Worm (Caenorhabditis elegans): ENCODE results near the gene T13C2.3.

T13C2.3 gene

ce11 chrII:6783377-6783829 is 5.6 kb upstream of the T13C2.3 start, which contains the start of gene gldi-2:
TSS of gene gldi-2 (plus strand) at chrII:6783427.
- TF ChIP-seq ceh-9 (tag; optimal IDR thresholded peaks at IDR 0.05) (no peak), ama-1 (optimal IDR thresholded peaks at IDR 0.05) (no peak), nhr-23 (tag; optimal IDR thresholded peaks at IDR 0.05) (no peak), nhr-67 (tag; optimal IDR thresholded peaks at IDR 0.05) (no peak), mml-1 (tag; optimal IDR thresholded peaks at IDR 0.05) (no peak), ceh-16 (tag; optimal IDR thresholded peaks at IDR 0.05) (no peak), skn-1 (tag; optimal IDR thresholded peaks at IDR 0.05) (no peak), nfya-1 (tag; optimal IDR thresholded peaks at IDR 0.05; ENCODE audit: insufficient read depth) (no peak), eor-1 (tag; optimal IDR thresholded peaks at IDR 0.05) (no peak), elt-3 (tag; optimal IDR thresholded peaks at IDR 0.05) (no peak), elt-2 (tag; optimal IDR thresholded peaks at IDR 0.05) (no peak), ZK546.5 (tag; optimal IDR thresholded peaks at IDR 0.05) (no peak), jun-1 (tag; optimal IDR thresholded peaks at IDR 0.05) (no peak)

ce11 chrII:6791891-6792290 is 2.8 kb downstream of the T13C2.3 start, which contains the start of gene T13C2.2:
TSS of gene T13C2.2 (plus strand) at chrII:6792191.
- TF ChIP-seq ZK546.5 (tag; optimal IDR thresholded peaks at IDR 0.05) (no peak), hmg-11 (tag; optimal IDR thresholded peaks at IDR 0.05) (no peak), lin-39 (tag; optimal IDR thresholded peaks at IDR 0.05) (no peak), fkh-10 (GFP tag; optimal IDR thresholded peaks at IDR 0.05) (no peak), ama-1 (optimal IDR thresholded peaks at IDR 0.05) (no peak), lsy-12 (tag; optimal IDR thresholded peaks at IDR 0.05) (no peak), daf-12 (tag; optimal IDR thresholded peaks at IDR 0.05) (no peak), skn-1 (tag; optimal IDR thresholded peaks at IDR 0.05) (no peak), zag-1 (tag; optimal IDR thresholded peaks at IDR 0.05) (no peak), mml-1 (tag; optimal IDR thresholded peaks at IDR 0.05) (no peak), pqm-1 (tag; optimal IDR thresholded peaks at IDR 0.05) (no peak), nhr-77 (tag; optimal IDR thresholded peaks at IDR 0.05) (no peak), nhr-237 (tag; optimal IDR thresholded peaks at IDR 0.05) (no peak), sea-2 (GFP tag; optimal IDR thresholded peaks at IDR 0.05) (no peak)

ce11 chrII:6800104-6800711 is 11.2 kb downstream of the T13C2.3 start, which contains the start of gene F31E8.4:
TSS of gene F31E8.4 (minus strand) at chrII:6800154.
- TF ChIP-seq skn-1 (tag; optimal IDR thresholded peaks at IDR 0.05) (no peak), pqm-1 (tag; optimal IDR thresholded peaks at IDR 0.05) (peak; percentile 69), ZK546.5 (tag; optimal IDR thresholded peaks at IDR 0.05) (no peak), hmg-11 (tag; optimal IDR thresholded peaks at IDR 0.05) (peak; percentile 46), fos-1 (tag; optimal IDR thresholded peaks at IDR 0.05) (no peak), elt-2 (tag; optimal IDR thresholded peaks at IDR 0.05) (peak; percentile 73), ceh-28 (tag; optimal IDR thresholded peaks at IDR 0.05) (no peak), lsy-12 (tag; optimal IDR thresholded peaks at IDR 0.05) (no peak), ceh-82 (tag; optimal IDR thresholded peaks at IDR 0.05) (no peak), ztf-11 (tag; optimal IDR thresholded peaks at IDR 0.05) (no peak), mml-1 (tag; optimal IDR thresholded peaks at IDR 0.05) (no peak), egl-5 (tag; optimal IDR thresholded peaks at IDR 0.05) (peak; percentile 10), ama-1 (optimal IDR thresholded peaks at IDR 0.05) (no peak), ceh-16 (tag; optimal IDR thresholded peaks at IDR 0.05) (no peak), fkh-2 (tag; optimal IDR thresholded peaks at IDR 0.05) (no peak), aly-2 (tag; optimal IDR thresholded peaks at IDR 0.05) (no peak), R02D3.7 (tag; optimal IDR thresholded peaks at IDR 0.05) (peak; percentile 43), lin-15B (tag; optimal IDR thresholded peaks at IDR 0.05) (peak; percentile 3), mdl-1 (tag; optimal IDR thresholded peaks at IDR 0.05) (no peak), nhr-77 (tag; optimal IDR thresholded peaks at IDR 0.05) (no peak), pha-4 (tag; optimal IDR thresholded peaks at IDR 0.05) (peak; percentile 68), nfya-1 (tag; optimal IDR thresholded peaks at IDR 0.05; ENCODE audit: insufficient read depth) (peak; percentile 4), daf-12 (tag; optimal IDR thresholded peaks at IDR 0.05) (no peak), nhr-12 (tag; optimal IDR thresholded peaks at IDR 0.05) (no peak), nhr-237 (tag; optimal IDR thresholded peaks at IDR 0.05) (no peak)

- TF ChIP-seq tbx-2 (tag; optimal IDR thresholded peaks at IDR 0.05) (no peak), hmg-11 (tag; optimal IDR thresholded peaks at IDR 0.05) (no peak), nhr-11 (tag; optimal IDR thresholded peaks at IDR 0.05) (no peak), ceh-82 (tag; optimal IDR thresholded peaks at IDR 0.05) (no peak), nhr-76 (tag; optimal IDR thresholded peaks at IDR 0.05) (no peak), ceh-28 (tag; optimal IDR thresholded peaks at IDR 0.05) (no peak), nhr-25 (tag; optimal IDR thresholded peaks at IDR 0.05) (no peak), ama-1 (optimal IDR thresholded peaks at IDR 0.05) (no peak), mml-1 (tag; optimal IDR thresholded peaks at IDR 0.05) (no peak), elt-3 (tag; optimal IDR thresholded peaks at IDR 0.05) (no peak), nhr-43 (tag; optimal IDR thresholded peaks at IDR 0.05; ENCODE audit: poor library complexity, severe bottlenecking) (no peak), ztf-4 (tag; optimal IDR thresholded peaks at IDR 0.05) (no peak), mdl-1 (tag; optimal IDR thresholded peaks at IDR 0.05) (no peak), lin-15B (tag; optimal IDR thresholded peaks at IDR 0.05) (no peak), ceh-16 (tag; optimal IDR thresholded peaks at IDR 0.05) (no peak), pha-4 (tag; optimal IDR thresholded peaks at IDR 0.05) (no peak), lsy-12 (tag; optimal IDR thresholded peaks at IDR 0.05) (no peak)
These were observed 12.2 kb downstream of the T13C2.3 start for ce11 chrII:6801262-6801661.

Data from whole organism, L3 larva.